Fruit fly (Drosophila melanogaster): ENCODE results near the gene ppk27.
A peak's percentile ranks its signal among the peaks of the same experiment; 100 is the strongest.

Gene ppk27

DNA sequence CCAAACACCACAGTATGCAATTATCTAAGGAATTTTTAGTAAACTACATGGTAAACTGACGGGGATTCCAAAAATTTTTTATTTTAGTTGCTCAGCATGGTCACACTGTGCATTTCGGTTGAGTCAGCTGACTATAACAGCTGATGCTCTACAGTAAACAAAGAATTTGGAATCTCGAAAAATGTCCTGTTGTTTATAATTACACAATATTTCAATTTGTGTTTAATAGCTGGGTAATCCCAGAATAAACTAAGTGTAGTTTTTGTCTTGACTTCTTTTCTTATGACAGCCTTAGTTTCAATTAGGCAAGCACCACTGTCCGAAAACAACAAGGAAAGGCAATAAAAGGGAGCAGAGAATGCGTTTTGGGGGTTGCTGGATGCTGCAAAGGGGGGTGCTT, 30.7 kb upstream of the ppk27 start (continued):
- no peak for TF ChIP-seq CG3163 (GFP tag; optimal IDR thresholded peaks at IDR 0.05)
- peak in 1 of 2 experiments; percentile 31 for TF ChIP-seq chif (GFP tag; optimal IDR thresholded peaks at IDR 0.05)
- no peak for TF ChIP-seq CG11723 (GFP tag; optimal IDR thresholded peaks at IDR 0.05)
- TF ChIP-seq Sox102F (GFP tag; optimal IDR thresholded peaks at IDR 0.05): peak; percentile 59
- no peak for TF ChIP-seq CG4617 (GFP tag; optimal IDR thresholded peaks at IDR 0.05; ENCODE audit: borderline replicate concordance)
- no peak for TF ChIP-seq nerfin-1 (tag; optimal IDR thresholded peaks at IDR 0.05)
- TF ChIP-seq Hey (tag; optimal IDR thresholded peaks at IDR 0.05): no peak
- TF ChIP-seq ssp (GFP tag; IDR thresholded peaks at IDR 0.05): peak; percentile 42; the same call in 1 of the 2 replicates
- TF ChIP-seq CG5953 (GFP tag; IDR thresholded peaks at IDR 0.05): no peak
- no peak for TF ChIP-seq HmgD (GFP tag; optimal IDR thresholded peaks at IDR 0.05)
- no peak for TF ChIP-seq Hr3 (GFP tag; optimal IDR thresholded peaks at IDR 0.05)
- peak; percentile 15 for TF ChIP-seq CG8944 (GFP tag; optimal IDR thresholded peaks at IDR 0.05)
- no peak for TF ChIP-seq CG34224 (GFP tag; IDR thresholded peaks at IDR 0.05; ENCODE audit: partially characterized antibody)
- peak; percentile 29 for TF ChIP-seq CG10979 (tag; optimal IDR thresholded peaks at IDR 0.05)
- TF ChIP-seq CG14050 (GFP tag; IDR thresholded peaks at IDR 0.05): no peak
- peak; percentile 38; the same call in 1 of the 2 replicates for TF ChIP-seq CG32532 (GFP tag; IDR thresholded peaks at IDR 0.05)
- no peak for TF ChIP-seq Vsx1 (GFP tag; optimal IDR thresholded peaks at IDR 0.05)
- TF ChIP-seq Antp (GFP tag; optimal IDR thresholded peaks at IDR 0.05): peak; percentile 33
- no peak for TF ChIP-seq Atf3 (GFP tag; optimal IDR thresholded peaks at IDR 0.05)
- no peak for TF ChIP-seq Bgb (GFP tag; IDR thresholded peaks at IDR 0.05; ENCODE audit: partially characterized antibody)
- TF ChIP-seq CG17912 (GFP tag; optimal IDR thresholded peaks at IDR 0.05): no peak
- no peak for TF ChIP-seq CG12155 (GFP tag; optimal IDR thresholded peaks at IDR 0.05)
- TF ChIP-seq fru (optimal IDR thresholded peaks at IDR 0.05): no peak
- 0 out of 2 replicates have a peak, but pooled peaks have one; percentile 8 for TF ChIP-seq CG1024 (GFP tag; IDR thresholded peaks at IDR 0.05)
- TF ChIP-seq kay (GFP tag; optimal IDR thresholded peaks at IDR 0.05): no peak
- TF ChIP-seq ken (GFP tag; IDR thresholded peaks at IDR 0.05): peak; percentile 53; the same call in 1 of the 3 replicates
- no peak for TF ChIP-seq CG8359 (GFP tag; optimal IDR thresholded peaks at IDR 0.05; ENCODE audit: borderline replicate concordance)
- TF ChIP-seq pzg (GFP tag; optimal IDR thresholded peaks at IDR 0.05): no peak
- TF ChIP-seq sens (GFP tag): peak; percentile 10
- no peak for TF ChIP-seq Hsf (GFP tag; optimal IDR thresholded peaks at IDR 0.05)
- TF ChIP-seq dmrt11E (tag; optimal IDR thresholded peaks at IDR 0.05): peak; percentile 31
- peak; percentile 59 for TF ChIP-seq stc (GFP tag; IDR thresholded peaks at IDR 0.05)
- TF ChIP-seq CG6175 (GFP tag; IDR thresholded peaks at IDR 0.05): no peak
- TF ChIP-seq prd (optimal IDR thresholded peaks at IDR 0.05): no peak
- peak; percentile 77 for TF ChIP-seq prd (GFP tag; IDR thresholded peaks at IDR 0.05)
- TF ChIP-seq CG2712 (tag; optimal IDR thresholded peaks at IDR 0.05): peak; percentile 55
- no peak for TF ChIP-seq Hmr (GFP tag; optimal IDR thresholded peaks at IDR 0.05)
- no peak for TF ChIP-seq ab (GFP tag; optimal IDR thresholded peaks at IDR 0.05)
- no peak for TF ChIP-seq crc (GFP tag; optimal IDR thresholded peaks at IDR 0.05)
- TF ChIP-seq Dp (GFP tag; optimal IDR thresholded peaks at IDR 0.05): no peak
- TF ChIP-seq wor (GFP tag; IDR thresholded peaks at IDR 0.05): no peak
- no peak for TF ChIP-seq ase (GFP tag; IDR thresholded peaks at IDR 0.05)
- no peak for TF ChIP-seq PHDP (tag; optimal IDR thresholded peaks at IDR 0.05)
- TF ChIP-seq row (GFP tag; IDR thresholded peaks at IDR 0.05): peak; percentile 53; the same call in 2 of the 3 replicates
- no peak for TF ChIP-seq GATAe (GFP tag; conservative IDR thresholded peaks at IDR 0.05)
- no peak for TF ChIP-seq sens-2 (GFP tag; IDR thresholded peaks at IDR 0.05)
- no peak for TF ChIP-seq Adf1 (GFP tag; IDR thresholded peaks at IDR 0.05)
- no peak for TF ChIP-seq tll (GFP tag; optimal IDR thresholded peaks at IDR 0.05)
- no peak for TF ChIP-seq CG15011 (GFP tag; optimal IDR thresholded peaks at IDR 0.05)
- TF ChIP-seq Fer2 (tag; optimal IDR thresholded peaks at IDR 0.05): no peak
- TF ChIP-seq CG10147 (GFP tag; optimal IDR thresholded peaks at IDR 0.05): no peak
- TF ChIP-seq repo (GFP tag; optimal IDR thresholded peaks at IDR 0.05): no peak
